Worm (Caenorhabditis elegans): ENCODE data around the gene Y26G10.1.

The Y26G10.1 gene

DNA sequence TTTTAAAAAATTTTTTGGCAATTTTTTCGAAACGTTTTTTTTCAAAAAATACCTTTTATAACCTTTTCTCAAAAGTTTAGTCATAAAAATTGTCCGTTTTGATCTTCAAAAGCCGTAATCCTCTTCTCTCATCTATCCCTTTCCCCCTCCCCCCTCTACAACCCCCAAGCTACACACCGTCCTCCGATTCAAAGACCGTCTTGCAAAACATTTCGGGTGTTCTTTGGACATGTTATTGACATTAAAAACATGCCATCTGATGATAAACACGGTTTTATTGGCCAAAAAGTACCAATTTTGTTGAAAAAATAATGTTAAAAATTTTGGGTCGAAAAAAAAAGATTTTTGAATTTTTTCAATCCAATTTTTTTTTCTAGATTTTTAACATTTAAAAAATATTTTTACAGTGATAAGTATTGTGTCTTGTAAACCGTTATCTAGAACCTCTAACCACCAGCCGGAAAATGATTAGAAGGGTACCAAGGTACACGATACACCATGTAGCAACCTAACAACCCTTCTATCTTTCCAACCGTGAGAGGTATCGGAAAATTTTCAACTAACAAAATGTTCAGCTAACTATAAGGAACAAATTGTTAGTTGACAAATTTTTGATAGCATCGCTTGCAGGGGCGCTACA is 27.6 kb upstream of the Y26G10.1 start:
- TF ChIP-seq nhr-80 (tag; optimal IDR thresholded peaks at IDR 0.05): peak; percentile 44
- TF ChIP-seq mes-4 (tag; optimal IDR thresholded peaks at IDR 0.05): no peak

DNA sequence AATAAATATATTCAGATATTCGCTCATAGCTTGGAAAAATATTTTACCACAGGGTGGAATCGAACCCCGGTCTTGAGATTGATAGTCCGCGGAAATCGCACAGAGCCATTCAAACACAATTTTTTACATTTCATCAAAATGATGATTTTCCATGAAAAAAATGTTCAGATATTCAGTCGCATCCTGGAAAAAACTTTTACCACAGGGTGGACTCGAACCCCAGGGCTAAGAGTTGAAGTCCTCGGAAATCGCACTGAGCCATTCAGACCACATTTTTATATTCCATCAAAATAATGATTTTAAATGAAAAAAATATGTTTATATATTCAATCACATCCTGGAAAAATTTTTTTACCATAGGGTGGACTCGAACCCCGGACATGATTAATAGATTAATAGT is 26.9 kb upstream of the Y26G10.1 start:
- TF ChIP-seq bed-2 (GFP tag; IDR thresholded peaks at IDR 0.05): no peak
- TF ChIP-seq egl-18 (GFP tag; IDR thresholded peaks at IDR 0.05): no peak
- TF ChIP-seq rpc-1 (optimal IDR thresholded peaks at IDR 0.05): peak; percentile 13
- peak; percentile 67 for TF ChIP-seq rpc-1 (tag; optimal IDR thresholded peaks at IDR 0.05)
- TF ChIP-seq tbp1 (GFP tag; optimal IDR thresholded peaks at IDR 0.05): peak; percentile 72
- peak; percentile 46 for TF ChIP-seq B0261.1 (tag; optimal IDR thresholded peaks at IDR 0.05)
- peak; percentile 57; the same call in 1 of the 2 replicates for TF ChIP-seq lin-26 (GFP tag; IDR thresholded peaks at IDR 0.05)
- 0 out of 2 replicates have a peak, but pooled peaks have one; percentile 38 for TF ChIP-seq attf-6 (GFP tag; IDR thresholded peaks at IDR 0.05)
- no peak for TF ChIP-seq ztf-22 (GFP tag; optimal IDR thresholded peaks at IDR 0.05)
- no peak for TF ChIP-seq ztf-3 (GFP tag; optimal IDR thresholded peaks at IDR 0.05)
- no peak for TF ChIP-seq hmg-20 (GFP tag; IDR thresholded peaks at IDR 0.05)

DNA sequence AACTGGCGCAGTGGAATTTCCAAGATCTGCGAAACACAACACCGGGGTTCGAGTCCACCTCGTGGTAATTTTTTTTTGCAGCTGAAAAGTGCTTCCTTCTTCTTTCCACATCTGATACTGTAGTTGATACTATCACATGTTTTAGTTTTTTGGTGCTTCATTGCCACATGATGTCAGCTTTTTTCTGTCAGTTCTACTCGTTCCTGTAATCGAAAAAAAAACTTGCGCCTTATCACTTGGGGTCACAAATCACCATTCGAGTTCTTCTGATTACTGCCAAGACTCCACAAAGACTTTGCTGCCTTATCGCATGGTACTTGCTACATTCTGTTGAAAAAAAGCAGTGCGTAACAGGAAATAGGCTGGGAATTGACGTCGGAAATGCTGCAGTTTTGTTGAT is 26.0 kb upstream of the Y26G10.1 start:
- peak; percentile 49; the same call in 1 of the 2 replicates for TF ChIP-seq K11D2.4 (GFP tag; IDR thresholded peaks at IDR 0.05)
- no peak for TF ChIP-seq B0035.1 (tag; optimal IDR thresholded peaks at IDR 0.05)
- TF ChIP-seq Y95B8A.8 (GFP tag; IDR thresholded peaks at IDR 0.05): peak; percentile 72; the same call in 1 of the 2 replicates
- peak; percentile 99 for TF ChIP-seq nhr-80 (tag; optimal IDR thresholded peaks at IDR 0.05)
- TF ChIP-seq mxl-1 (tag; optimal IDR thresholded peaks at IDR 0.05): no peak
- peak; percentile 20 for TF ChIP-seq madf-10 (tag; optimal IDR thresholded peaks at IDR 0.05)
- peak; percentile 12 for TF ChIP-seq attf-5 (GFP tag; optimal IDR thresholded peaks at IDR 0.05)
- no peak for TF ChIP-seq fkh-3 (tag; optimal IDR thresholded peaks at IDR 0.05)
- TF ChIP-seq ztf-26 (tag; optimal IDR thresholded peaks at IDR 0.05): peak; percentile 15
- no peak for TF ChIP-seq pbrm-1 (GFP tag; IDR thresholded peaks at IDR 0.05)
- TF ChIP-seq unc-62 (GFP tag; optimal IDR thresholded peaks at IDR 0.05): peak; percentile 67
- peak; percentile 83 for TF ChIP-seq atf-7 (tag; optimal IDR thresholded peaks at IDR 0.05)
- TF ChIP-seq ztf-22 (GFP tag; optimal IDR thresholded peaks at IDR 0.05): peak; percentile 83
- TF ChIP-seq tbp1 (GFP tag; optimal IDR thresholded peaks at IDR 0.05): peak; percentile 40
- TF ChIP-seq cebp-1 (GFP tag; IDR thresholded peaks at IDR 0.05): peak; percentile 22; the same call in 1 of the 2 replicates
- peak; percentile 70 for TF ChIP-seq cebp-1 (tag; optimal IDR thresholded peaks at IDR 0.05)
- peak; percentile 49 for TF ChIP-seq ets-4 (GFP tag; optimal IDR thresholded peaks at IDR 0.05)
- TF ChIP-seq rcor-1 (GFP tag; IDR thresholded peaks at IDR 0.05): no peak
- peak in 1 of 2 experiments; percentile 31 for TF ChIP-seq let-607 (tag; optimal IDR thresholded peaks at IDR 0.05)
- TF ChIP-seq B0336.3 (GFP tag; IDR thresholded peaks at IDR 0.05): peak; percentile 52; the same call in 1 of the 2 replicates
- TF ChIP-seq F52B5.7 (tag; optimal IDR thresholded peaks at IDR 0.05): no peak
- TF ChIP-seq dox-1 (GFP tag; IDR thresholded peaks at IDR 0.05): peak; percentile 56; the same call in 1 of the 2 replicates
- TF ChIP-seq snpc-4 (GFP tag; optimal IDR thresholded peaks at IDR 0.05): no peak
- TF ChIP-seq snpc-4 (tag; optimal IDR thresholded peaks at IDR 0.05): peak in 2 of 4 experiments; percentile 25 to 72
- TF ChIP-seq nfyb-1 (GFP tag; IDR thresholded peaks at IDR 0.05): 0 out of 2 replicates have a peak, but pooled peaks have one; percentile 53
- no peak for TF ChIP-seq ceh-91 (GFP tag; IDR thresholded peaks at IDR 0.05)
- TF ChIP-seq pha-4 (tag; optimal IDR thresholded peaks at IDR 0.05): peak; percentile 30
- TF ChIP-seq nhr-90 (tag; optimal IDR thresholded peaks at IDR 0.05): peak; percentile 6
